Fruit fly (Drosophila melanogaster): ENCODE data around the gene Pbgs.

The Pbgs gene

DNA sequence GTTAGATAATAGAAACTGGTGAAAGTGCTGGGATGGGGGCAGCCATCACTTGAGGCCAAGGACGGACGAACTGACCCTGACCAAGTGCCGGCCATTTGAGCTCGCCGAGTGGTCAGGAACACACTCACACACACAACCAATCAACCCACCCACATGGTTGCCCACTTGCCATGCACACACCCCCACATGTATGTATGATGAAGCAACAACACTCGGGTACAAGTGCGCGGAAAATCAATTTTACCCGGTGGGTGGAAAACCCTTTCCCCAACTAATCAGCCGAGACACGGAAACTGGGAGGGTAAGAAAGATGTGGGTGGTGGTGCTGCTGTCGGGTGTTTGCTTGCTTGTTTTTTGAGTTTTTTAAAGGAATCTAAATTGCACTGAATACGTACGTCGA, 5.3 kb upstream of the Pbgs start:
- TF ChIP-seq fru (GFP tag; optimal IDR thresholded peaks at IDR 0.05) (no peak), CG9705 (GFP tag; optimal IDR thresholded peaks at IDR 0.05) (no peak), jim (GFP tag; optimal IDR thresholded peaks at IDR 0.05) (no peak), woc (GFP tag; optimal IDR thresholded peaks at IDR 0.05) (no peak), Dif (GFP tag; optimal IDR thresholded peaks at IDR 0.05; ENCODE audit: partially characterized antibody) (no peak), lola (GFP tag; optimal IDR thresholded peaks at IDR 0.05) (no peak), CrebA (GFP tag; optimal IDR thresholded peaks at IDR 0.05; ENCODE audit: borderline replicate concordance) (no peak), Myc (optimal IDR thresholded peaks at IDR 0.05) (no peak)

DNA sequence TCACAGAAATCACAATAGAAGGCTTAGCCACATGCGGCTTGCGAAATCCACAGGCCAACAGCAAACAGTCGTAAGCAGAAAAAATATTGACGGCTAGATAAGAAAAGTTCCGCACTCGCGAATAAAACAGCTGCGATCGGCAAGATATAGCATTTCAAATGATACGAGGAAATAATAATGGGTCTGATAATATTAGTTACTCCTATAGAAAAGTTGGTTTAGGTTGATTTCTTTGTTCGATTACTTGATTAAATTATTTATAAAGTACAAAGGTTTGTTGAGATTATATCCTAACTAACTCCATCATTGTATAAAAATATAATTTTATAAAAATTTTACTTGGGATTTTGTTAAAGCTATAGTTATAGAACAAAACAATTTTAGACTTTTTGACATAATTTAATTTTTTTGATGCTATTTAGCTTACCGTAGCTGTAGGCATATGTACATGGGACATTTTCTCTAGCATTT, 4.5 kb upstream of the Pbgs start:
- TF ChIP-seq psq (GFP tag; optimal IDR thresholded peaks at IDR 0.05) (peak; percentile 36), Hr83 (GFP tag; optimal IDR thresholded peaks at IDR 0.05; ENCODE audit: poor library complexity, severe bottlenecking) (no peak), pan (optimal IDR thresholded peaks at IDR 0.05) (no peak), CG32264 (GFP tag; optimal IDR thresholded peaks at IDR 0.05) (no peak), OdsH (GFP tag; optimal IDR thresholded peaks at IDR 0.05) (peak; percentile 41), Jra (GFP tag; optimal IDR thresholded peaks at IDR 0.05) (no peak), dmrt93B (GFP tag; optimal IDR thresholded peaks at IDR 0.05) (peak; percentile 26), ey (GFP tag; optimal IDR thresholded peaks at IDR 0.05) (no peak), Sp1 (GFP tag; optimal IDR thresholded peaks at IDR 0.05) (peak; percentile 61), Rel (GFP tag; optimal IDR thresholded peaks at IDR 0.05) (no peak), Rel (tag; optimal IDR thresholded peaks at IDR 0.05) (peak; percentile 6), dsf (GFP tag; optimal IDR thresholded peaks at IDR 0.05; ENCODE audit: borderline replicate concordance) (no peak), h (GFP tag; optimal IDR thresholded peaks at IDR 0.05) (peak; percentile 43), rgr (GFP tag; optimal IDR thresholded peaks at IDR 0.05) (peak; percentile 31), HLH106 (tag; optimal IDR thresholded peaks at IDR 0.05) (peak; percentile 55), Dfd (GFP tag; optimal IDR thresholded peaks at IDR 0.05) (no peak), Abd-B (GFP tag; optimal IDR thresholded peaks at IDR 0.05) (no peak), fru (GFP tag; optimal IDR thresholded peaks at IDR 0.05) (peak; percentile 5), brk (GFP tag; optimal IDR thresholded peaks at IDR 0.05) (no peak), Hr78 (GFP tag; optimal IDR thresholded peaks at IDR 0.05) (no peak), foxo (GFP tag; optimal IDR thresholded peaks at IDR 0.05) (peak in 1 of 2 experiments; percentile 55)

- TF ChIP-seq dsf (GFP tag; optimal IDR thresholded peaks at IDR 0.05; ENCODE audit: borderline replicate concordance): no peak
- peak; percentile 78 for TF ChIP-seq OdsH (GFP tag; optimal IDR thresholded peaks at IDR 0.05)
- peak; percentile 63 for TF ChIP-seq brk (GFP tag; optimal IDR thresholded peaks at IDR 0.05)
- TF ChIP-seq fru (GFP tag; optimal IDR thresholded peaks at IDR 0.05): peak; percentile 76
- TF ChIP-seq rgr (GFP tag; optimal IDR thresholded peaks at IDR 0.05): peak; percentile 81
- peak; percentile 76 for TF ChIP-seq Sp1 (GFP tag; optimal IDR thresholded peaks at IDR 0.05)
- TF ChIP-seq GATAd (GFP tag; optimal IDR thresholded peaks at IDR 0.05): no peak
- peak; percentile 65 for TF ChIP-seq br (GFP tag; optimal IDR thresholded peaks at IDR 0.05)
- peak; percentile 49 for TF ChIP-seq psq (GFP tag; optimal IDR thresholded peaks at IDR 0.05)
- TF ChIP-seq sage (GFP tag; optimal IDR thresholded peaks at IDR 0.05): no peak
- TF ChIP-seq Hnf4 (GFP tag; optimal IDR thresholded peaks at IDR 0.05): peak; percentile 42
- no peak for TF ChIP-seq N (GFP tag; optimal IDR thresholded peaks at IDR 0.05)
- TF ChIP-seq HLH106 (tag; optimal IDR thresholded peaks at IDR 0.05): peak; percentile 77
- TF ChIP-seq ey (GFP tag; optimal IDR thresholded peaks at IDR 0.05): peak; percentile 78
- no peak for TF ChIP-seq CG32264 (GFP tag; optimal IDR thresholded peaks at IDR 0.05)
- peak; percentile 83 for TF ChIP-seq h (GFP tag; optimal IDR thresholded peaks at IDR 0.05)
- no peak for TF ChIP-seq Rel (GFP tag; optimal IDR thresholded peaks at IDR 0.05)
- peak; percentile 5 for TF ChIP-seq Rel (tag; optimal IDR thresholded peaks at IDR 0.05)
- TF ChIP-seq Jra (GFP tag; optimal IDR thresholded peaks at IDR 0.05): peak; percentile 36
- TF ChIP-seq foxo (GFP tag; optimal IDR thresholded peaks at IDR 0.05): peak in 1 of 2 experiments; percentile 79
Observed at dm6 chr3L:12269867-12270266, 1.3 kb downstream of the Pbgs start.

- TF ChIP-seq Hr83 (GFP tag; optimal IDR thresholded peaks at IDR 0.05; ENCODE audit: poor library complexity, severe bottlenecking): peak; percentile 26
- no peak for TF ChIP-seq br (GFP tag; optimal IDR thresholded peaks at IDR 0.05)
Observed at dm6 chr3L:12267332-12267914, 3.7 kb downstream of the Pbgs start, which contains the start of gene CG32100. TSS of gene CG32100 (plus strand) at chr3L:12267528.

All from whole organism, wandering third instar larva.